Worm (Caenorhabditis elegans): ENCODE measurements around the gene str-109.

str-109 gene

ce11 chrV:16198016-16198415, 36.0 kb upstream of the str-109 start, which contains the start of gene F11A5.5:
Gene F11A5.5 (plus strand): TSS chrV:16198316.
- no peak for TF ChIP-seq ccch-3 (GFP tag; optimal IDR thresholded peaks at IDR 0.05)
- TF ChIP-seq unc-130 (GFP tag; optimal IDR thresholded peaks at IDR 0.05), result no peak
- no peak for TF ChIP-seq chd-7 (tag; optimal IDR thresholded peaks at IDR 0.05)
- TF ChIP-seq ztf-26 (tag; optimal IDR thresholded peaks at IDR 0.05), result no peak

ce11 chrV:16195379-16195778, 33.4 kb upstream of the str-109 start, which contains the start of gene rabr-3:
Gene rabr-3 (plus strand): TSS chrV:16195679.
- TF ChIP-seq repo-1 (tag; optimal IDR thresholded peaks at IDR 0.05) (no peak), madf-8 (GFP tag; conservative IDR thresholded peaks at IDR 0.05) (no peak), madf-10 (tag; optimal IDR thresholded peaks at IDR 0.05) (no peak), Y79H2A.3 (GFP tag; conservative IDR thresholded peaks at IDR 0.05) (no peak), ztf-18 (tag; optimal IDR thresholded peaks at IDR 0.05) (no peak), ztf-26 (tag; optimal IDR thresholded peaks at IDR 0.05) (no peak), hmg-1.2 (GFP tag; IDR thresholded peaks at IDR 0.05) (no peak), zfh-2 (GFP tag; conservative IDR thresholded peaks at IDR 0.05) (no peak), B0019.2 (GFP tag; conservative IDR thresholded peaks at IDR 0.05) (no peak), mcd-1 (GFP tag; IDR thresholded peaks at IDR 0.05) (no peak), lsy-27 (tag; optimal IDR thresholded peaks at IDR 0.05; ENCODE audit: borderline replicate concordance, insufficient read depth) (no peak)

DNA sequence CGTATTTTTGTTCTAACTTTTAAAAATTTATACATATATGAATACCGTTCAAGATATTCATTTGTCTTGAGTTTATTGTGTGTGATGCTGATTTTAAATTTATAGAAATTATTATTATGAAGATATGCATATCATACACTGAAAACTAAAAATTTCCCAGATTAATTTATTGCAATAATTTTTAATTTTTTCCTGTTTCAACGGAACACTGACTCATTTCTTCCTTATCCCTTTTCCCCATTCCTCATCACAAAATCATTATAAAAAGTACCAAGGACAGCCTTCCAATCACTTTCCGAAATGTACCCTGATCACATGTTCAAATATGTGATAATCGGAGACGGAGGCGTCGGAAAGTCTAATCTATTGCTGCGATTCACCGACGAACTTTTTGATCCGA, 32.6 kb upstream of the str-109 start, which contains the start of gene rabr-4:
Gene rabr-4 (plus strand): TSS at position 301 of the 400 bp plus-strand sequence.
- TF ChIP-seq aptf-3 (GFP tag; IDR thresholded peaks at IDR 0.05) (no peak), sdz-38 (tag; optimal IDR thresholded peaks at IDR 0.05) (no peak), fkh-3 (tag; optimal IDR thresholded peaks at IDR 0.05) (no peak), ztf-3 (GFP tag; optimal IDR thresholded peaks at IDR 0.05) (no peak), nhr-90 (tag; optimal IDR thresholded peaks at IDR 0.05) (no peak), akir-1 (GFP tag; optimal IDR thresholded peaks at IDR 0.05) (no peak)

DNA sequence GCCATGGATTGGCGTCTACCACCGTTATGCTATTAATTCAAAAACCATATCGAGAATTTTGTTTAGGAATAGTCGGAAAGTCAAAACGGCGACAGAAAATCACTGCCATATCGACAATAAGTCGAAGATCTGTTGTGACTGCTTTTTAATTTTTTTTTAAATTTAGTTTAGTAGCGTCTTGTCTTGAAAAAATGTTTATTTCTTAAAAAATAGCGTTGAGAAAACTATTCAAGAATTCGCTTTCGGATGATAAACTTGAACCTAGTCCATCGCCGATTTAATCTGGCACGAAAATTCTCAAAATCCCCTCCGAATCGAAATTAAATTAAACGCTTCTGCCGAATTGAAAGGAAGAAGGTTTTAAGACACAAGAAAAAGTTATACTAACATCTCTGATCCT, 30.1 kb upstream of the str-109 start, which contains the start of gene srh-279:
Gene srh-279 (plus strand): TSS at position 301 of the 400 bp plus-strand sequence.
- no peak for TF ChIP-seq nfyb-1 (GFP tag; IDR thresholded peaks at IDR 0.05)
- no peak for TF ChIP-seq T26A5.8 (tag; optimal IDR thresholded peaks at IDR 0.05)
- TF ChIP-seq snpc-4 (GFP tag; optimal IDR thresholded peaks at IDR 0.05), result no peak
- TF ChIP-seq snpc-4 (tag; optimal IDR thresholded peaks at IDR 0.05), result no peak
- no peak for TF ChIP-seq D2030.7 (GFP tag; IDR thresholded peaks at IDR 0.05)
- TF ChIP-seq zim-3 (tag; optimal IDR thresholded peaks at IDR 0.05), result no peak
- TF ChIP-seq lag-1 (GFP tag; IDR thresholded peaks at IDR 0.05), result no peak
- no peak for TF ChIP-seq Y53G8AR.9 (GFP tag; conservative IDR thresholded peaks at IDR 0.05)
- TF ChIP-seq unc-130 (GFP tag; optimal IDR thresholded peaks at IDR 0.05), result no peak
- TF ChIP-seq ztf-26 (tag; optimal IDR thresholded peaks at IDR 0.05), result no peak
- TF ChIP-seq ekl-4 (GFP tag; IDR thresholded peaks at IDR 0.05), result no peak
- TF ChIP-seq bed-1 (GFP tag; IDR thresholded peaks at IDR 0.05), result no peak
- TF ChIP-seq F10E7.11 (tag; optimal IDR thresholded peaks at IDR 0.05), result no peak
- no peak for TF ChIP-seq repo-1 (tag; optimal IDR thresholded peaks at IDR 0.05)
- no peak for TF ChIP-seq lin-35 (GFP tag; optimal IDR thresholded peaks at IDR 0.05)
- TF ChIP-seq F33H1.4 (GFP tag; IDR thresholded peaks at IDR 0.05), result no peak
- no peak for TF ChIP-seq lin-26 (GFP tag; IDR thresholded peaks at IDR 0.05)
- no peak for TF ChIP-seq unc-62 (GFP tag; optimal IDR thresholded peaks at IDR 0.05)
